Fruit fly (Drosophila melanogaster): ENCODE data around the gene CG2924.

The CG2924 gene

DNA sequence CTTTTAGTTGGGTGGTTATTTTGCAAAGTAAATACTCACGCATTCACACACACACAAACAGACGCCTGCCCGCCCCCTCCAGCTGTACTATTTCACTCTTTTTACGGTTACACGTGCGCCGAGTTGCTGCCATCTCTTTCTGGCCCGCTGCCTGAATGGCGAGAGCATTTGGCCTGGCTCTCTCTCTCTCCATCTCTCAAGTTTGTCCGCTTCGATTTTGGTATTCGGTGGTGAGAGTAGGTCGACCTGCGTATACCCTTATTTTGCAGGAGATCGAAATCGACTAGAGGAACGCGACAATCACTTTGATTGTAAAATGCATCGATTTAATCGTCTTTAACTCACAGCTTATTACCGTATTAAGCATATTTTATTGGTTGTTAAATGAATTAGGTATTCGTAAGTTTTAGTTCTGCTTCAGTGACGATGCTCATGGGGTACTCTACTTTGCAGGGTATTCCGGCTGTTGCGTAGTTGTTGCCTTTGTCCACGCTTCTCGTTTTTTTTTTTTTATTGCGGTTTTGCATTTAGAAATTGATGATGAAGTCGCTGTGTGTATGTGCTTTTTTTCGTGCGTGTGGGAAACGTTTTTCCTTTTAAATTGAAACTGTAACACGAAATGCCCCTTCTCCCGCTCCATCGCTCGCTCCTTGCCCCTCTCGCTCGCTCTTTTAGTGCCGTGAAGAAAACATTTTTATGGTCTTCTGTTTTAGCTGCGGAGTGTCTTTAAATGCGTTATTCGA, 33.4 kb upstream of the CG2924 start (continued):
- peak; percentile 80 for TF ChIP-seq kni (GFP tag; optimal IDR thresholded peaks at IDR 0.05)
- TF ChIP-seq CG7963 (GFP tag; IDR thresholded peaks at IDR 0.05; ENCODE audit: partially characterized antibody), result no peak
- peak; percentile 75 for TF ChIP-seq Hey (tag; optimal IDR thresholded peaks at IDR 0.05)
- peak; percentile 100 for TF ChIP-seq D19A (tag; optimal IDR thresholded peaks at IDR 0.05)
- TF ChIP-seq CG18619 (GFP tag; optimal IDR thresholded peaks at IDR 0.05), result peak; percentile 85
- TF ChIP-seq esg (GFP tag; conservative IDR thresholded peaks at IDR 0.05), result peak; percentile 84
- peak; percentile 73 for TF ChIP-seq crc (GFP tag; optimal IDR thresholded peaks at IDR 0.05)
- TF ChIP-seq CG12299 (tag; optimal IDR thresholded peaks at IDR 0.05), result peak; percentile 87
- TF ChIP-seq gro (GFP tag; optimal IDR thresholded peaks at IDR 0.05), result peak; percentile 94
- peak; percentile 96 for TF ChIP-seq CG2120 (GFP tag; optimal IDR thresholded peaks at IDR 0.05)
- TF ChIP-seq CG6689 (GFP tag; IDR thresholded peaks at IDR 0.05), result peak; percentile 85
- peak; percentile 78 for TF ChIP-seq CG4707 (GFP tag; optimal IDR thresholded peaks at IDR 0.05)
- peak; percentile 90 for TF ChIP-seq CG30403 (GFP tag; optimal IDR thresholded peaks at IDR 0.05)
- TF ChIP-seq Dip3 (GFP tag; optimal IDR thresholded peaks at IDR 0.05), result peak; percentile 89
- TF ChIP-seq CG17802 (tag; optimal IDR thresholded peaks at IDR 0.05), result peak; percentile 68
- TF ChIP-seq Scr (GFP tag; IDR thresholded peaks at IDR 0.05; ENCODE audit: partially characterized antibody), result no peak; the same call in 1 of the 2 replicates
- peak; percentile 63; the same call in 2 of the 3 replicates for TF ChIP-seq CG11456 (GFP tag; IDR thresholded peaks at IDR 0.05)
- TF ChIP-seq nom (GFP tag; optimal IDR thresholded peaks at IDR 0.05), result peak; percentile 78
- peak; percentile 44; the same call in 1 of the 2 replicates for TF ChIP-seq NFAT (GFP tag; IDR thresholded peaks at IDR 0.05)
- peak; percentile 52 for TF ChIP-seq CG10959 (GFP tag; IDR thresholded peaks at IDR 0.05)
- peak; percentile 86 for TF ChIP-seq CG14014 (GFP tag; IDR thresholded peaks at IDR 0.05)
- peak; percentile 55; the same call in 1 of the 2 replicates for TF ChIP-seq CG11247 (GFP tag; IDR thresholded peaks at IDR 0.05)
- no peak for TF ChIP-seq Dll (GFP tag; IDR thresholded peaks at IDR 0.05; ENCODE audit: partially characterized antibody)
- TF ChIP-seq sisA (GFP tag; IDR thresholded peaks at IDR 0.05), result peak; percentile 86
- TF ChIP-seq Ets97D (GFP tag; optimal IDR thresholded peaks at IDR 0.05), result peak; percentile 62
- TF ChIP-seq CG4360 (GFP tag; IDR thresholded peaks at IDR 0.05), result no peak
- TF ChIP-seq Dfd (GFP tag; optimal IDR thresholded peaks at IDR 0.05), result no peak
- TF ChIP-seq CG10147 (GFP tag; optimal IDR thresholded peaks at IDR 0.05), result peak; percentile 89
- TF ChIP-seq CG17912 (GFP tag; optimal IDR thresholded peaks at IDR 0.05), result no peak
- TF ChIP-seq Rx (GFP tag; IDR thresholded peaks at IDR 0.05), result peak; percentile 73; the same call in 1 of the 2 replicates
- no peak for TF ChIP-seq pita (GFP tag; optimal IDR thresholded peaks at IDR 0.05)
- TF ChIP-seq bcd (GFP tag; optimal IDR thresholded peaks at IDR 0.05), result peak; percentile 87
- TF ChIP-seq aop (GFP tag; IDR thresholded peaks at IDR 0.05), result no peak
- TF ChIP-seq ttk (GFP tag; IDR thresholded peaks at IDR 0.05), result peak; percentile 77
- peak; percentile 79 to 86 for TF ChIP-seq Pdp1 (GFP tag; optimal IDR thresholded peaks at IDR 0.05)
- TF ChIP-seq bab2 (GFP tag; optimal IDR thresholded peaks at IDR 0.05), result peak; percentile 88
- peak; percentile 86 for TF ChIP-seq gsb-n (tag; optimal IDR thresholded peaks at IDR 0.05)
- TF ChIP-seq pho (GFP tag; optimal IDR thresholded peaks at IDR 0.05), result peak; percentile 94
- TF ChIP-seq mam (GFP tag; optimal IDR thresholded peaks at IDR 0.05), result peak; percentile 86
- TF ChIP-seq nerfin-2 (GFP tag; IDR thresholded peaks at IDR 0.05; ENCODE audit: partially characterized antibody), result no peak
- no peak for TF ChIP-seq CG16779 (GFP tag; IDR thresholded peaks at IDR 0.05)
- peak; percentile 89 for TF ChIP-seq tx (GFP tag; optimal IDR thresholded peaks at IDR 0.05)
- TF ChIP-seq CG3995 (GFP tag; optimal IDR thresholded peaks at IDR 0.05), result peak; percentile 55
- TF ChIP-seq Dek (tag; optimal IDR thresholded peaks at IDR 0.05), result peak; percentile 84
- TF ChIP-seq Hmx (GFP tag; optimal IDR thresholded peaks at IDR 0.05), result peak; percentile 3
- TF ChIP-seq CG15269 (tag; optimal IDR thresholded peaks at IDR 0.05), result peak; percentile 87
- peak; percentile 93 for TF ChIP-seq CG16863 (GFP tag; optimal IDR thresholded peaks at IDR 0.05)
- peak; percentile 90 for TF ChIP-seq Oli (tag; optimal IDR thresholded peaks at IDR 0.05)
- peak; percentile 82 for TF ChIP-seq CG9437 (GFP tag; optimal IDR thresholded peaks at IDR 0.05)

Data from whole organism, embryonic.